Worm (Caenorhabditis elegans): Measurements from ENCODE around the gene K07H8.9.

ce11 chrIV:8243170-8243569 lies 43.1 kb downstream of the K07H8.9 start:
- no peak for TF ChIP-seq him-1 (tag; optimal IDR thresholded peaks at IDR 0.05)
- no peak for TF ChIP-seq dao-5 (tag; optimal IDR thresholded peaks at IDR 0.05)

All from whole organism, L4/young adult.